Worm (Caenorhabditis elegans): ENCODE measurements around the gene EEED8.4.

- no peak for TF ChIP-seq zag-1 (tag; optimal IDR thresholded peaks at IDR 0.05)
- TF ChIP-seq ceh-16 (tag; optimal IDR thresholded peaks at IDR 0.05) = no peak
- TF ChIP-seq elt-3 (tag; optimal IDR thresholded peaks at IDR 0.05) = no peak
- no peak for TF ChIP-seq unc-39 (tag; optimal IDR thresholded peaks at IDR 0.05)
- no peak for TF ChIP-seq nhr-12 (tag; optimal IDR thresholded peaks at IDR 0.05)
These were observed 17.4 kb downstream of the EEED8.4 start for ce11 chrII:5426470-5426869.

Measured in whole organism, L2 larva.